Worm (Caenorhabditis elegans): ENCODE measurements around the gene C03B1.17.

Gene C03B1.17

ce11 chrX:6373348-6373747 is at the start of gene C03B1.17:
Gene C03B1.17 (plus strand): TSS chrX:6373648.
- TF ChIP-seq flt-1 (GFP tag; IDR thresholded peaks at IDR 0.05) (no peak), med-1 (GFP tag; optimal IDR thresholded peaks at IDR 0.05; ENCODE audit: insufficient read depth) (no peak), klf-2 (GFP tag; conservative IDR thresholded peaks at IDR 0.05) (no peak), ztf-29 (GFP tag; IDR thresholded peaks at IDR 0.05) (no peak), ztf-23 (GFP tag; IDR thresholded peaks at IDR 0.05) (no peak), ref-1 (GFP tag; conservative IDR thresholded peaks at IDR 0.05) (no peak), tab-1 (GFP tag; IDR thresholded peaks at IDR 0.05) (no peak), T22C8.4 (GFP tag; IDR thresholded peaks at IDR 0.05) (no peak), cog-1 (tag; optimal IDR thresholded peaks at IDR 0.05) (no peak)

ce11 chrX:6326088-6326487 is 47.4 kb upstream of the C03B1.17 start, which contains the start of gene col-168:
Gene col-168 (plus strand): TSS chrX:6326388.
- TF ChIP-seq cog-1 (tag; optimal IDR thresholded peaks at IDR 0.05) (no peak), tab-1 (GFP tag; IDR thresholded peaks at IDR 0.05) (no peak), T22C8.4 (GFP tag; IDR thresholded peaks at IDR 0.05) (no peak), ztf-29 (GFP tag; IDR thresholded peaks at IDR 0.05) (no peak), klf-2 (GFP tag; conservative IDR thresholded peaks at IDR 0.05) (no peak), ref-1 (GFP tag; conservative IDR thresholded peaks at IDR 0.05) (no peak), med-1 (GFP tag; optimal IDR thresholded peaks at IDR 0.05; ENCODE audit: insufficient read depth) (no peak), flt-1 (GFP tag; IDR thresholded peaks at IDR 0.05) (no peak), ztf-23 (GFP tag; IDR thresholded peaks at IDR 0.05) (no peak)

- TF ChIP-seq ztf-23 (GFP tag; IDR thresholded peaks at IDR 0.05) = no peak
- no peak for TF ChIP-seq T22C8.4 (GFP tag; IDR thresholded peaks at IDR 0.05)
- TF ChIP-seq ztf-29 (GFP tag; IDR thresholded peaks at IDR 0.05) = no peak
- TF ChIP-seq tab-1 (GFP tag; IDR thresholded peaks at IDR 0.05) = no peak
- TF ChIP-seq klf-2 (GFP tag; conservative IDR thresholded peaks at IDR 0.05) = no peak
- no peak for TF ChIP-seq ref-1 (GFP tag; conservative IDR thresholded peaks at IDR 0.05)
- TF ChIP-seq flt-1 (GFP tag; IDR thresholded peaks at IDR 0.05) = no peak
- no peak for TF ChIP-seq med-1 (GFP tag; optimal IDR thresholded peaks at IDR 0.05; ENCODE audit: insufficient read depth)
- no peak for TF ChIP-seq cog-1 (tag; optimal IDR thresholded peaks at IDR 0.05)
Measured at ce11 chrX:6328860-6329259, 44.6 kb upstream of the C03B1.17 start, which contains the start of gene col-169. Gene col-169 (plus strand): TSS chrX:6329160.

- TF ChIP-seq ref-1 (GFP tag; conservative IDR thresholded peaks at IDR 0.05) (no peak), ztf-23 (GFP tag; IDR thresholded peaks at IDR 0.05) (no peak), ztf-29 (GFP tag; IDR thresholded peaks at IDR 0.05) (no peak), flt-1 (GFP tag; IDR thresholded peaks at IDR 0.05) (no peak), T22C8.4 (GFP tag; IDR thresholded peaks at IDR 0.05) (no peak), klf-2 (GFP tag; conservative IDR thresholded peaks at IDR 0.05) (no peak), med-1 (GFP tag; optimal IDR thresholded peaks at IDR 0.05; ENCODE audit: insufficient read depth) (no peak), tab-1 (GFP tag; IDR thresholded peaks at IDR 0.05) (no peak), cog-1 (tag; optimal IDR thresholded peaks at IDR 0.05) (no peak)
Measured at ce11 chrX:6331409-6331808, 42.0 kb upstream of the C03B1.17 start, which contains the start of gene col-170. Gene col-170 (plus strand): TSS chrX:6331709.

ce11 chrX:6333998-6334397 is 39.5 kb upstream of the C03B1.17 start, which contains the start of gene col-171:
Gene col-171 (plus strand): TSS chrX:6334298.
- TF ChIP-seq ref-1 (GFP tag; conservative IDR thresholded peaks at IDR 0.05) = no peak
- TF ChIP-seq ztf-23 (GFP tag; IDR thresholded peaks at IDR 0.05) = no peak
- no peak for TF ChIP-seq klf-2 (GFP tag; conservative IDR thresholded peaks at IDR 0.05)
- TF ChIP-seq med-1 (GFP tag; optimal IDR thresholded peaks at IDR 0.05; ENCODE audit: insufficient read depth) = no peak
- no peak for TF ChIP-seq ztf-29 (GFP tag; IDR thresholded peaks at IDR 0.05)
- TF ChIP-seq cog-1 (tag; optimal IDR thresholded peaks at IDR 0.05) = no peak
- TF ChIP-seq tab-1 (GFP tag; IDR thresholded peaks at IDR 0.05) = no peak
- TF ChIP-seq T22C8.4 (GFP tag; IDR thresholded peaks at IDR 0.05) = no peak
- no peak for TF ChIP-seq flt-1 (GFP tag; IDR thresholded peaks at IDR 0.05)

ce11 chrX:6334602-6335001 is 38.8 kb upstream of the C03B1.17 start:
- TF ChIP-seq ztf-29 (GFP tag; IDR thresholded peaks at IDR 0.05) (no peak), flt-1 (GFP tag; IDR thresholded peaks at IDR 0.05) (no peak), cog-1 (tag; optimal IDR thresholded peaks at IDR 0.05) (no peak), med-1 (GFP tag; optimal IDR thresholded peaks at IDR 0.05; ENCODE audit: insufficient read depth) (no peak), T22C8.4 (GFP tag; IDR thresholded peaks at IDR 0.05) (no peak), tab-1 (GFP tag; IDR thresholded peaks at IDR 0.05) (no peak), ztf-23 (GFP tag; IDR thresholded peaks at IDR 0.05) (no peak), klf-2 (GFP tag; conservative IDR thresholded peaks at IDR 0.05) (no peak), ref-1 (GFP tag; conservative IDR thresholded peaks at IDR 0.05) (no peak)

- no peak for TF ChIP-seq ztf-29 (GFP tag; IDR thresholded peaks at IDR 0.05)
- TF ChIP-seq T22C8.4 (GFP tag; IDR thresholded peaks at IDR 0.05) = no peak
- no peak for TF ChIP-seq klf-2 (GFP tag; conservative IDR thresholded peaks at IDR 0.05)
- TF ChIP-seq ref-1 (GFP tag; conservative IDR thresholded peaks at IDR 0.05) = no peak
- TF ChIP-seq flt-1 (GFP tag; IDR thresholded peaks at IDR 0.05) = no peak
- TF ChIP-seq ztf-23 (GFP tag; IDR thresholded peaks at IDR 0.05) = no peak
- no peak for TF ChIP-seq cog-1 (tag; optimal IDR thresholded peaks at IDR 0.05)
- no peak for TF ChIP-seq tab-1 (GFP tag; IDR thresholded peaks at IDR 0.05)
Measured at ce11 chrX:6337338-6337737, 36.1 kb upstream of the C03B1.17 start.

- TF ChIP-seq med-1 (GFP tag; optimal IDR thresholded peaks at IDR 0.05; ENCODE audit: insufficient read depth) = no peak
- no peak for TF ChIP-seq klf-2 (GFP tag; conservative IDR thresholded peaks at IDR 0.05)
- TF ChIP-seq ref-1 (GFP tag; conservative IDR thresholded peaks at IDR 0.05) = no peak
- TF ChIP-seq ztf-23 (GFP tag; IDR thresholded peaks at IDR 0.05) = no peak
- TF ChIP-seq tab-1 (GFP tag; IDR thresholded peaks at IDR 0.05) = no peak
- no peak for TF ChIP-seq flt-1 (GFP tag; IDR thresholded peaks at IDR 0.05)
- no peak for TF ChIP-seq T22C8.4 (GFP tag; IDR thresholded peaks at IDR 0.05)
- no peak for TF ChIP-seq cog-1 (tag; optimal IDR thresholded peaks at IDR 0.05)
- no peak for TF ChIP-seq ztf-29 (GFP tag; IDR thresholded peaks at IDR 0.05)
Measured at ce11 chrX:6337951-6338350, 35.5 kb upstream of the C03B1.17 start, which contains the start of gene C03B1.13. Gene C03B1.13 (minus strand): TSS chrX:6338051.

- TF ChIP-seq ref-1 (GFP tag; conservative IDR thresholded peaks at IDR 0.05) = no peak
- TF ChIP-seq ztf-29 (GFP tag; IDR thresholded peaks at IDR 0.05) = no peak
- no peak for TF ChIP-seq tab-1 (GFP tag; IDR thresholded peaks at IDR 0.05)
- TF ChIP-seq flt-1 (GFP tag; IDR thresholded peaks at IDR 0.05) = no peak
- no peak for TF ChIP-seq cog-1 (tag; optimal IDR thresholded peaks at IDR 0.05)
- no peak for TF ChIP-seq T22C8.4 (GFP tag; IDR thresholded peaks at IDR 0.05)
- no peak for TF ChIP-seq klf-2 (GFP tag; conservative IDR thresholded peaks at IDR 0.05)
- TF ChIP-seq ztf-23 (GFP tag; IDR thresholded peaks at IDR 0.05) = no peak
- no peak for TF ChIP-seq med-1 (GFP tag; optimal IDR thresholded peaks at IDR 0.05; ENCODE audit: insufficient read depth)
Measured at ce11 chrX:6338446-6338845, 35.0 kb upstream of the C03B1.17 start.
